Worm (Caenorhabditis elegans): Measurements from ENCODE around the gene dyf-19.

Gene dyf-19

ce11 chrV:19623523-19624312 lies 1.1 kb upstream of the dyf-19 start:
- peak; percentile 36 for TF ChIP-seq ham-2 (GFP tag; optimal IDR thresholded peaks at IDR 0.05)
- no peak for TF ChIP-seq unc-39 (tag; optimal IDR thresholded peaks at IDR 0.05)
- no peak for TF ChIP-seq elt-3 (tag; optimal IDR thresholded peaks at IDR 0.05)
- TF ChIP-seq elt-1 (tag; optimal IDR thresholded peaks at IDR 0.05; ENCODE audit: borderline replicate concordance, insufficient read depth), result peak; percentile 64
- TF ChIP-seq sem-2 (GFP tag; optimal IDR thresholded peaks at IDR 0.05), result no peak

- no peak for TF ChIP-seq pha-4 (tag; optimal IDR thresholded peaks at IDR 0.05)
- no peak for TF ChIP-seq nhr-76 (tag; optimal IDR thresholded peaks at IDR 0.05)
- TF ChIP-seq tbx-8 (GFP tag; optimal IDR thresholded peaks at IDR 0.05), result no peak
- TF ChIP-seq elt-1 (tag; optimal IDR thresholded peaks at IDR 0.05; ENCODE audit: borderline replicate concordance, insufficient read depth), result no peak
- no peak for TF ChIP-seq unc-62 (GFP tag; optimal IDR thresholded peaks at IDR 0.05)
- no peak for TF ChIP-seq zip-8 (tag; optimal IDR thresholded peaks at IDR 0.05)
- TF ChIP-seq ceh-83 (GFP tag; optimal IDR thresholded peaks at IDR 0.05), result no peak
- no peak for TF ChIP-seq drap-1 (GFP tag; optimal IDR thresholded peaks at IDR 0.05)
- no peak for TF ChIP-seq ceh-39 (tag; optimal IDR thresholded peaks at IDR 0.05)
- TF ChIP-seq mep-1 (tag; optimal IDR thresholded peaks at IDR 0.05), result no peak
- TF ChIP-seq mls-2 (tag; optimal IDR thresholded peaks at IDR 0.05), result no peak
- no peak for TF ChIP-seq snpc-4 (tag; optimal IDR thresholded peaks at IDR 0.05)
- TF ChIP-seq bed-3 (GFP tag; optimal IDR thresholded peaks at IDR 0.05), result no peak
- no peak for TF ChIP-seq lin-13 (tag; optimal IDR thresholded peaks at IDR 0.05)
- no peak for TF ChIP-seq ham-2 (GFP tag; optimal IDR thresholded peaks at IDR 0.05)
- TF ChIP-seq ces-1 (GFP tag; optimal IDR thresholded peaks at IDR 0.05), result no peak
- no peak for TF ChIP-seq lsy-2 (tag; optimal IDR thresholded peaks at IDR 0.05)
- no peak for TF ChIP-seq elt-3 (tag; optimal IDR thresholded peaks at IDR 0.05)
Observed at ce11 chrV:19625719-19626118, 870 bp downstream of the dyf-19 start.

ce11 chrV:19629544-19629943 lies 4.7 kb downstream of the dyf-19 start:
- TF ChIP-seq flh-1 (GFP tag; optimal IDR thresholded peaks at IDR 0.05), result no peak
- no peak for TF ChIP-seq ces-1 (GFP tag; optimal IDR thresholded peaks at IDR 0.05)
- TF ChIP-seq zip-8 (tag; optimal IDR thresholded peaks at IDR 0.05), result no peak
- no peak for TF ChIP-seq nhr-28 (tag; optimal IDR thresholded peaks at IDR 0.05)
- TF ChIP-seq unc-120 (tag; optimal IDR thresholded peaks at IDR 0.05; ENCODE audit: poor library complexity, severe bottlenecking), result no peak
- TF ChIP-seq nhr-2 (tag; optimal IDR thresholded peaks at IDR 0.05), result no peak
- no peak for TF ChIP-seq mab-5 (tag; optimal IDR thresholded peaks at IDR 0.05)
- TF ChIP-seq ham-2 (GFP tag; optimal IDR thresholded peaks at IDR 0.05), result no peak
- no peak for TF ChIP-seq lin-32 (GFP tag; optimal IDR thresholded peaks at IDR 0.05)
- TF ChIP-seq sem-2 (GFP tag; optimal IDR thresholded peaks at IDR 0.05), result no peak
- TF ChIP-seq nhr-76 (tag; optimal IDR thresholded peaks at IDR 0.05), result no peak
- TF ChIP-seq M03D4.4 (tag; optimal IDR thresholded peaks at IDR 0.05), result no peak
- TF ChIP-seq lsy-2 (tag; optimal IDR thresholded peaks at IDR 0.05), result no peak
- no peak for TF ChIP-seq bed-3 (GFP tag; optimal IDR thresholded peaks at IDR 0.05)
- no peak for TF ChIP-seq tbx-8 (GFP tag; optimal IDR thresholded peaks at IDR 0.05)
- TF ChIP-seq elt-3 (tag; optimal IDR thresholded peaks at IDR 0.05), result no peak
- TF ChIP-seq nhr-237 (tag; optimal IDR thresholded peaks at IDR 0.05), result no peak
- no peak for TF ChIP-seq unc-62 (GFP tag; optimal IDR thresholded peaks at IDR 0.05)
- no peak for TF ChIP-seq blmp-1 (tag; optimal IDR thresholded peaks at IDR 0.05)
- no peak for TF ChIP-seq drap-1 (GFP tag; optimal IDR thresholded peaks at IDR 0.05)

- TF ChIP-seq sptf-1 (tag; optimal IDR thresholded peaks at IDR 0.05), result no peak
- no peak for TF ChIP-seq ztf-11 (tag; optimal IDR thresholded peaks at IDR 0.05)
- peak; percentile 67 for TF ChIP-seq drap-1 (GFP tag; optimal IDR thresholded peaks at IDR 0.05)
- no peak for TF ChIP-seq cnd-1 (tag; optimal IDR thresholded peaks at IDR 0.05)
Observed at ce11 chrV:19629973-19630372, 5.1 kb downstream of the dyf-19 start.

ce11 chrV:19630569-19630968 lies 5.7 kb downstream of the dyf-19 start:
- peak; percentile 22 for TF ChIP-seq mls-2 (tag; optimal IDR thresholded peaks at IDR 0.05)
- TF ChIP-seq drap-1 (GFP tag; optimal IDR thresholded peaks at IDR 0.05), result no peak

Measured in whole organism, mixed stage, embryonic.